Fruit fly (Drosophila melanogaster) whole organism, embryonic: ENCODE measurements around the gene CG5902.

Source experiments
- CG10274 ChIP-seq: fragments of 200-800 bp; sonication (Bioruptor generic); optimal IDR thresholded peaks from 3 replicates; lab custom pipeline; 2017; ENCODE audit warnings: missing biosample characterization, mild to moderate bottlenecking, missing genetic modification characterization
- CG10366 ChIP-seq: fragments of 200-800 bp; sonication (Bioruptor generic); IDR thresholded peaks from 2 replicates; pipeline ENCODE4 v1.3.6; 2022; ENCODE audit warnings: missing biosample characterization, missing genetic modification characterization
- CG10959 ChIP-seq: fragments of 200-800 bp; sonication (Bioruptor generic); IDR thresholded peaks from 2 replicates; pipeline ENCODE4 v1.3.6; 2022; ENCODE audit warnings: missing biosample characterization, missing genetic modification characterization
- CG11398 ChIP-seq: fragments of 200-800 bp; sonication (Bioruptor generic); optimal IDR thresholded peaks from 2 replicates; lab custom pipeline; 2016; ENCODE audit warnings: missing biosample characterization, missing genetic modification characterization
- CG12071 ChIP-seq: fragments of 200-800 bp; sonication (Bioruptor generic); optimal IDR thresholded peaks from 3 replicates; lab custom pipeline; 2018; ENCODE audit warnings: missing biosample characterization, mild to moderate bottlenecking, missing genetic modification characterization
- CG14014 ChIP-seq: fragments of 200-800 bp; sonication (Bioruptor generic); IDR thresholded peaks from 2 replicates; pipeline ENCODE4 v1.3.6; 2022; ENCODE audit warnings: missing biosample characterization, missing genetic modification characterization
- CG1529 ChIP-seq: fragments of 200-800 bp; sonication (Bioruptor generic); optimal IDR thresholded peaks from 3 replicates; lab custom pipeline; 2018; ENCODE audit warnings: missing biosample characterization, missing genetic modification characterization
- CG15601 ChIP-seq: fragments of 200-800 bp; sonication (Bioruptor generic); optimal IDR thresholded peaks from 3 replicates; lab custom pipeline; 2019; ENCODE audit warnings: missing biosample characterization, mild to moderate bottlenecking, missing genetic modification characterization, moderate library complexity
- CG1603 ChIP-seq: fragments of 200-800 bp; sonication (Bioruptor generic); optimal IDR thresholded peaks from 2 replicates; lab custom pipeline; 2019; ENCODE audit warnings: missing biosample characterization, mild to moderate bottlenecking, missing genetic modification characterization, moderate library complexity
- CG16863 ChIP-seq: fragments of 200-800 bp; sonication (Bioruptor generic); optimal IDR thresholded peaks from 3 replicates; lab custom pipeline; 2016; ENCODE audit warnings: missing biosample characterization, missing genetic modification characterization
- CG17361 ChIP-seq: fragments of 200-800 bp; sonication (Bioruptor generic); IDR thresholded peaks from 3 replicates; pipeline ENCODE4 v1.3.6; 2022; ENCODE audit warnings: missing biosample characterization, missing genetic modification characterization
- CG17568 ChIP-seq: fragments of 200-800 bp; sonication (Bioruptor generic); optimal IDR thresholded peaks from 2 replicates; lab custom pipeline; 2018; ENCODE audit warnings: missing biosample characterization, mild to moderate bottlenecking, missing genetic modification characterization, moderate library complexity
- CG2875 ChIP-seq: fragments of 200-800 bp; sonication (Bioruptor generic); optimal IDR thresholded peaks from 2 replicates; lab custom pipeline; 2017; ENCODE audit warnings: missing biosample characterization, mild to moderate bottlenecking, missing genetic modification characterization, missing genetic modification reagents
- CG3065 ChIP-seq: fragments of 200-800 bp; sonication (Bioruptor generic); optimal IDR thresholded peaks from 2 replicates; lab custom pipeline; 2016; ENCODE audit warnings: missing biosample characterization, missing genetic modification characterization
- CG3163 ChIP-seq: fragments of 200-800 bp; sonication (Bioruptor generic); optimal IDR thresholded peaks from 3 replicates; lab custom pipeline; 2016; ENCODE audit warnings: missing biosample characterization, missing genetic modification characterization
- CG3726 ChIP-seq: fragments of 200-800 bp; sonication (Bioruptor generic); IDR thresholded peaks from 3 replicates; pipeline ENCODE4, ENCODE4 v1.3.6; 2022; ENCODE audit warnings: missing biosample characterization, missing genetic modification characterization
- CG42726 ChIP-seq: fragments of 200-800 bp; sonication (Bioruptor generic); IDR thresholded peaks from 2 replicates; pipeline ENCODE4 v1.3.6; 2022; ENCODE audit warnings: missing biosample characterization, missing genetic modification characterization; ENCODE audit not compliant: partially characterized antibody
- CG4360 ChIP-seq: fragments of 200-800 bp; sonication (Bioruptor generic); IDR thresholded peaks from 2 replicates; pipeline ENCODE4 v1.3.6; 2022; ENCODE audit warnings: missing biosample characterization, missing genetic modification characterization
- CG4854 ChIP-seq: fragments of 200-800 bp; sonication (Bioruptor generic); optimal IDR thresholded peaks from 2 replicates; lab custom pipeline; 2016; ENCODE audit warnings: missing biosample characterization, missing genetic modification characterization, inconsistent platforms
- CG6683 ChIP-seq: fragments of 200-800 bp; sonication (Bioruptor generic); optimal IDR thresholded peaks from 2 replicates; lab custom pipeline; 2017; ENCODE audit warnings: missing biosample characterization, mild to moderate bottlenecking, missing genetic modification characterization, missing genetic modification reagents
- CG6854 ChIP-seq: fragments of 200-800 bp; sonication (Bioruptor generic); optimal IDR thresholded peaks from 3 replicates; lab custom pipeline; 2017; ENCODE audit warnings: missing biosample characterization, mild to moderate bottlenecking, missing genetic modification characterization
- D19B ChIP-seq: fragments of 200-800 bp; sonication (Bioruptor generic); optimal IDR thresholded peaks from 2 replicates; lab custom pipeline; 2017; ENCODE audit warnings: missing biosample characterization, mild to moderate bottlenecking, missing genetic modification characterization
- Dek ChIP-seq: fragments of 200-800 bp; sonication (Bioruptor generic); optimal IDR thresholded peaks from 3 replicates; lab custom pipeline; 2019; ENCODE audit warnings: missing biosample characterization, mild to moderate bottlenecking, missing genetic modification characterization, moderate library complexity
- Gsc ChIP-seq: fragments of 200-800 bp; sonication (Bioruptor generic); IDR thresholded peaks from 2 replicates; pipeline ENCODE4 v1.3.6; 2022; ENCODE audit warnings: missing biosample characterization, missing genetic modification characterization
- HmgZ ChIP-seq: fragments of 200-800 bp; sonication (Bioruptor generic); optimal IDR thresholded peaks from 2 replicates; lab custom pipeline; 2018; ENCODE audit warnings: missing biosample characterization, mild to moderate bottlenecking, missing genetic modification characterization
- Hmr ChIP-seq: fragments of 200-800 bp; sonication (Bioruptor generic); optimal IDR thresholded peaks from 3 replicates; lab custom pipeline; 2017; ENCODE audit warnings: mild to moderate bottlenecking, missing biosample characterization, missing genetic modification reagents, missing genetic modification characterization
- Hr51 ChIP-seq, 2 experiments: fragments of 200-800 bp; sonication (Bioruptor generic); optimal IDR thresholded peaks; 2 replicates in 1 of 2; 3 replicates in 1 of 2; lab custom pipeline; 2016 to 2018; ENCODE audit warnings: missing biosample characterization in 2 of 2, missing genetic modification characterization in 2 of 2, mild to moderate bottlenecking in 1 of 2, moderate library complexity in 1 of 2
- Jarid2 ChIP-seq: fragments of 200-800 bp; sonication (Bioruptor generic); optimal IDR thresholded peaks from 3 replicates; lab custom pipeline; 2017; ENCODE audit warnings: mild to moderate bottlenecking, missing biosample characterization, missing genetic modification reagents, missing genetic modification characterization
- MESR4 ChIP-seq: fragments of 200-800 bp; sonication (Bioruptor generic); optimal IDR thresholded peaks from 2 replicates; lab custom pipeline; 2018; ENCODE audit warnings: missing biosample characterization, mild to moderate bottlenecking, missing genetic modification characterization, moderate library complexity
- Mad ChIP-seq: fragments of 200-800 bp; sonication (Bioruptor generic); optimal IDR thresholded peaks from 2 replicates; lab custom pipeline; 2016; ENCODE audit warnings: missing biosample characterization, missing genetic modification characterization
- PHDP ChIP-seq: fragments of 200-800 bp; sonication (Bioruptor generic); optimal IDR thresholded peaks from 3 replicates; lab custom pipeline; 2018; ENCODE audit warnings: missing biosample characterization, mild to moderate bottlenecking, missing genetic modification characterization, moderate library complexity
- Sox102F ChIP-seq: fragments of 200-800 bp; sonication (Bioruptor generic); optimal IDR thresholded peaks from 2 replicates; lab custom pipeline; 2018; ENCODE audit warnings: missing biosample characterization, mild to moderate bottlenecking, missing genetic modification characterization, moderate library complexity
- Xrp1 ChIP-seq: fragments of 200-800 bp; sonication (Bioruptor generic); IDR thresholded peaks from 2 replicates; pipeline ENCODE4 v1.3.6; 2022; ENCODE audit warnings: missing biosample characterization, missing genetic modification characterization
- ab ChIP-seq: fragments of 200-800 bp; sonication (Bioruptor generic); optimal IDR thresholded peaks from 2 replicates; lab custom pipeline; 2016; ENCODE audit warnings: missing biosample characterization, missing genetic modification characterization
- cato ChIP-seq: fragments of 200-800 bp; sonication (Bioruptor generic); optimal IDR thresholded peaks from 2 replicates; lab custom pipeline; 2016; ENCODE audit warnings: missing biosample characterization, missing genetic modification characterization, borderline replicate concordance
- crp ChIP-seq, 2 experiments: fragments of 200-800 bp; sonication (Bioruptor generic); optimal IDR thresholded peaks; 2 replicates in 1 of 2; 3 replicates in 1 of 2; lab custom pipeline; 2017; ENCODE audit warnings: missing biosample characterization in 2 of 2, missing genetic modification characterization in 2 of 2, mild to moderate bottlenecking in 1 of 2, moderate library complexity in 1 of 2
- danr ChIP-seq: fragments of 200-800 bp; sonication (Bioruptor generic); IDR thresholded peaks from 2 replicates; pipeline ENCODE4 v1.3.6; 2022; ENCODE audit warnings: missing biosample characterization, missing genetic modification characterization
- dmrt11E ChIP-seq: fragments of 200-800 bp; sonication (Bioruptor generic); optimal IDR thresholded peaks from 3 replicates; lab custom pipeline; 2018; ENCODE audit warnings: missing biosample characterization, mild to moderate bottlenecking, missing genetic modification characterization, moderate library complexity
- h ChIP-seq: fragments of >200 bp; optimal IDR thresholded peaks from 2 replicates; lab custom pipeline; 2017
- lab ChIP-seq: fragments of 200-800 bp; sonication (Bioruptor generic); optimal IDR thresholded peaks from 3 replicates; lab custom pipeline; 2017; ENCODE audit warnings: missing biosample characterization, missing genetic modification characterization, mild to moderate bottlenecking, moderate library complexity, missing genetic modification reagents
- lola ChIP-seq, 3 experiments: fragments of >200 bp in 2 of 3; fragments of 200-800 bp in 1 of 3; sonication (Bioruptor generic) in 1 of 3; optimal IDR thresholded peaks; 2 replicates each; lab custom pipeline; 2017 to 2019; ENCODE audit warnings: missing biosample characterization in 3 of 3, missing genetic modification characterization in 3 of 3, mild to moderate bottlenecking in 1 of 3, moderate library complexity in 1 of 3
- mam ChIP-seq: fragments of 200-800 bp; sonication (Bioruptor generic); optimal IDR thresholded peaks from 3 replicates; lab custom pipeline; 2016; ENCODE audit warnings: missing biosample characterization, missing genetic modification characterization
- nom ChIP-seq: fragments of 200-800 bp; sonication (Bioruptor generic); optimal IDR thresholded peaks from 2 replicates; lab custom pipeline; 2017; ENCODE audit warnings: missing biosample characterization, missing genetic modification characterization, mild to moderate bottlenecking, moderate library complexity, missing genetic modification reagents
- slbo ChIP-seq: fragments of 200-800 bp; sonication (Bioruptor generic); IDR thresholded peaks from 2 replicates; pipeline ENCODE4 v1.3.6; 2022; ENCODE audit warnings: missing biosample characterization, missing genetic modification characterization
- sr ChIP-seq: fragments of 200-800 bp; sonication (Bioruptor generic); IDR thresholded peaks from 3 replicates; pipeline ENCODE4 v1.3.6; 2022; ENCODE audit warnings: missing biosample characterization, missing genetic modification characterization
- unpg ChIP-seq: fragments of 200-800 bp; sonication (Bioruptor generic); optimal IDR thresholded peaks from 3 replicates; lab custom pipeline; 2018; ENCODE audit warnings: missing biosample characterization, mild to moderate bottlenecking, missing genetic modification characterization, moderate library complexity
- vnd ChIP-seq: fragments of 200-800 bp; sonication (Bioruptor generic); IDR thresholded peaks from 3 replicates; pipeline ENCODE4 v1.3.6; 2022; ENCODE audit warnings: missing biosample characterization, missing genetic modification characterization; ENCODE audit not compliant: partially characterized antibody
- vvl ChIP-seq: fragments of 200-800 bp; sonication (Bioruptor generic); IDR thresholded peaks from 2 replicates; pipeline ENCODE4 v1.3.6; 2022; ENCODE audit warnings: missing biosample characterization, missing genetic modification characterization

The CG5902 gene

dm6 chr3R:23958091-23958838 lies 28.2 kb upstream of the CG5902 start, which contains the start of the genes GluProRS and AP-1sigma:
Gene GluProRS, minus strand, starts transcription at chr3R:23958391.
Gene AP-1sigma, plus strand, starts transcription at chr3R:23958651.
- TF ChIP-seq Gsc (GFP tag; lab: Robert Waterston, UW), result peak; percentile 93
- TF ChIP-seq Dek (tag; lab: Kevin White, UChicago), result peak; percentile 88
- TF ChIP-seq CG10274 (GFP tag; lab: Kevin White, UChicago), result peak; percentile 56
- peak; percentile 93 for TF ChIP-seq vnd (GFP tag; lab: Robert Waterston, UW)
- peak; percentile 75 for TF ChIP-seq CG1529
- TF ChIP-seq CG14014 (GFP tag; lab: Robert Waterston, UW), result peak; percentile 95
- TF ChIP-seq CG42726 (GFP tag; lab: Robert Waterston, UW), result peak; percentile 91
- TF ChIP-seq HmgZ, result peak; percentile 92
- TF ChIP-seq CG10366 (GFP tag; lab: Robert Waterston, UW), result peak; percentile 96
- TF ChIP-seq Mad (GFP tag; lab: Kevin White, UChicago), result peak; percentile 91
- TF ChIP-seq cato (GFP tag; lab: Kevin White, UChicago), result peak; percentile 88
- TF ChIP-seq D19B (GFP tag; lab: Kevin White, UChicago), result peak; percentile 67
- peak; percentile 66 for TF ChIP-seq CG12071 (GFP tag; lab: Kevin White, UChicago)
- peak; percentile 60 for TF ChIP-seq CG2875 (GFP tag; lab: Kevin White, UChicago)
- peak; percentile 82 for TF ChIP-seq CG16863 (GFP tag; lab: Kevin White, UChicago)
- TF ChIP-seq danr, result peak; percentile 93
- peak; percentile 90 for TF ChIP-seq Sox102F (GFP tag; lab: Kevin White, UChicago)
- TF ChIP-seq CG6854 (GFP tag; lab: Kevin White, UChicago), result no peak
- peak; percentile 90 for TF ChIP-seq unpg
- peak; percentile 22 for TF ChIP-seq nom (GFP tag; lab: Kevin White, UChicago)
- TF ChIP-seq CG4360, result peak; percentile 78
- TF ChIP-seq lola (GFP tag; optimal IDR thresholded peaks at IDR 0.05; lab: Kevin White, UChicago), result peak in 1 of 3 experiments; percentile 85
- peak; percentile 86 for TF ChIP-seq Hmr (GFP tag; lab: Kevin White, UChicago)
- peak; percentile 87 for TF ChIP-seq PHDP
- TF ChIP-seq CG4854, result peak; percentile 79
- no peak for TF ChIP-seq CG17568 (GFP tag; lab: Kevin White, UChicago)
- TF ChIP-seq mam (GFP tag; lab: Kevin White, UChicago), result peak; percentile 90
- peak; percentile 96 for TF ChIP-seq Xrp1 (GFP tag; lab: Robert Waterston, UW)
- peak; percentile 92 for TF ChIP-seq CG1603 (tag; lab: Kevin White, UChicago)
- peak; percentile 92 for TF ChIP-seq CG3726
- TF ChIP-seq dmrt11E (tag; lab: Kevin White, UChicago), result peak; percentile 89
- peak; percentile 94 for TF ChIP-seq MESR4 (GFP tag; lab: Kevin White, UChicago)
- TF ChIP-seq CG3065 (GFP tag; lab: Kevin White, UChicago), result peak; percentile 89
- TF ChIP-seq h, result no peak
- peak; percentile 48 for TF ChIP-seq CG3163
- TF ChIP-seq lab (GFP tag; lab: Kevin White, UChicago), result peak; percentile 92
- TF ChIP-seq ab (GFP tag; lab: Kevin White, UChicago), result peak; percentile 55
- TF ChIP-seq Hr51 (GFP tag; optimal IDR thresholded peaks at IDR 0.05; lab: Kevin White, UChicago), result peak; percentile 84 to 88
- peak; percentile 93 for TF ChIP-seq CG10959 (GFP tag; lab: Robert Waterston, UW)
- TF ChIP-seq vvl, result peak; percentile 98
- peak; percentile 58 for TF ChIP-seq Jarid2 (GFP tag; lab: Kevin White, UChicago)
- peak; percentile 4 to 78 for TF ChIP-seq crp (GFP tag; optimal IDR thresholded peaks at IDR 0.05; lab: Kevin White, UChicago)
- no peak; the same call in none of the 3 replicates for TF ChIP-seq CG17361
- TF ChIP-seq sr, result peak; percentile 87
- peak; percentile 98 for TF ChIP-seq slbo (GFP tag; lab: Robert Waterston, UW)
- peak; percentile 74 for TF ChIP-seq CG15601
- peak; percentile 68 for TF ChIP-seq CG6683 (GFP tag; lab: Kevin White, UChicago)
- peak; percentile 28 for TF ChIP-seq CG11398 (GFP tag; lab: Kevin White, UChicago)
